Fruit fly (Drosophila melanogaster): ENCODE measurements around the gene CG6996.

DNA sequence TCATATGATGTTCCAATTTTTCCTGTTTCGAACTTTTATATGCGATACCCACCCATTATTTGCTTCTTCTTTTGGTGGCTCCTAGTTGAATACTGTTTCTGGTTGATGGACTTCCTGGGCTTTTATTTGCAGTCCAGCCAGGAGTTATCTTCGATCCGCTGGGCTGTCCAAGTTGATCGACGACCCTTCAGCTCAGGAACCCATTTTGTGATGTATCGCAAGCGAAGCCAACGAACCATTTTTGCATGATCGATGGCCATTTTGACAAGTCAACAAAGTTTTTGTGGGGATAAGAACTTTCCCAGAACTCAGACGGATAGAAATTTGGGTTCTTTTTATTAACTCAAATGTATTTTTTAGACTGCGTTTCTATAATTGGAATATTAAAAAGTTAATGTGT is 1.4 kb upstream of the CG6996 start, which contains the start of gene CG7290:
- TF ChIP-seq yki (optimal IDR thresholded peaks at IDR 0.05) (no peak), zen (tag; optimal IDR thresholded peaks at IDR 0.05) (no peak)

Data from whole organism, embryonic.